Worm (Caenorhabditis elegans) whole organism, L2 larva: ENCODE measurements around the gene C14C10.10.

Experiments
- ZK546.5 ChIP-seq: sonication (generic microtip); optimal IDR thresholded peaks from 2 replicates; lab custom pipeline; 2017; ENCODE audit warnings: missing biosample characterization, missing genetic modification characterization
- elt-3 ChIP-seq: sonication (generic microtip); optimal IDR thresholded peaks from 2 replicates; lab custom pipeline; 2017; ENCODE audit warnings: missing biosample characterization, missing genetic modification characterization
- nhr-25 ChIP-seq: fragments of 150-350 bp; sonication (generic microtip); optimal IDR thresholded peaks from 3 replicates; lab custom pipeline; 2014; ENCODE audit warnings: missing biosample characterization, missing genetic modification characterization

DNA sequence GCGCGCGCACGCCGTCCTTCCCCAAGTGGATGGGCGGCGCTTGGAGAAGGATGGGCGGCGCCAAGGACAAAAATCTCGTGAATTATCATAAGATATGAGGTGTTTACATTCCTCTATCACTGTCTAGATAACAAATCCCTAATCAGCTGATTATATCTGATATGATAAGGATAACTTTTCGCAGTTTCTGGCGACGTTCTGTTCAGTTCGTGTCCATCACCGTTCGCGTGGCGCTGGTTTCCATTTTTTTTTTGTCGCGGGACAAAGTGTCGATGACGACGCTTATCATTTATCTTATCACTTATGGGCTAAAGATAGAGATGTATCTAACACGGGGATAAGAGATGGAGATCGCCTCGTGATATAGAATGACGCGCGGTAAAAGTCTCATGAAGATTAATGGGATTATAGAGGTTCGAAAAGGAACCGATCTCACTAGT, 45.6 kb downstream of the C14C10.10 start:
- peak; percentile 57 for TF ChIP-seq nhr-25 (tag; lab: Kevin White, UChicago)
- no peak for TF ChIP-seq elt-3 (tag; lab: Kevin White, UChicago)
- TF ChIP-seq ZK546.5 (tag; lab: Kevin White, UChicago) = no peak
